Worm (Caenorhabditis elegans) whole organism, L1 larva: Measurements from ENCODE around the gene asm-3.

Source experiments
- C16A3.4 ChIP-seq: fragments of 150-350 bp; optimal IDR thresholded peaks from 2 replicates; lab custom pipeline; 2014; ENCODE audit warnings: missing biosample characterization, missing genetic modification characterization
- C34B4.2 ChIP-seq: sonication (generic microtip); optimal IDR thresholded peaks from 2 replicates; lab custom pipeline; 2017; ENCODE audit warnings: mild to moderate bottlenecking, missing genetic modification characterization, missing compliant biosample characterization
- F16B12.6 ChIP-seq: fragments of 150-350 bp; optimal IDR thresholded peaks from 2 replicates; lab custom pipeline; 2014; ENCODE audit warnings: missing biosample characterization, missing genetic modification characterization
- alr-1 ChIP-seq: fragments of 200-800 bp; sonication (Bioruptor generic); optimal IDR thresholded peaks from 2 replicates; lab custom pipeline; 2018; ENCODE audit warnings: borderline replicate concordance, mild to moderate bottlenecking, missing genetic modification characterization, missing compliant biosample characterization
- blmp-1 ChIP-seq: fragments of 150-350 bp; optimal IDR thresholded peaks from 2 replicates; lab custom pipeline; 2014; ENCODE audit warnings: missing biosample characterization, missing genetic modification characterization
- ceh-88 ChIP-seq: fragments of 200-800 bp; sonication (Bioruptor generic); IDR thresholded peaks from 2 replicates; pipeline ENCODE4 v1.3.6; 2022; ENCODE audit warnings: missing genetic modification characterization, missing compliant biosample characterization
- elt-3 ChIP-seq, 6 experiments: fragments of 150-350 bp in 1 of 6; sonication (generic microtip); optimal IDR thresholded peaks; 2 replicates each; lab custom pipeline; 2017 to 2018; ENCODE audit warnings: missing biosample characterization in 6 of 6, missing genetic modification characterization in 6 of 6, inconsistent platforms in 1 of 6
- hpl-2 ChIP-seq: fragments of 150-350 bp; optimal IDR thresholded peaks from 2 replicates; lab custom pipeline; 2014; ENCODE audit warnings: missing biosample characterization, missing genetic modification reagents, missing genetic modification characterization
- lin-35 ChIP-seq, 2 experiments: fragments of 150-350 bp; optimal IDR thresholded peaks; 2 replicates each; lab custom pipeline; 2014; ENCODE audit warnings: missing biosample characterization in 2 of 2, missing genetic modification characterization in 2 of 2, missing genetic modification reagents in 2 of 2
- lir-3 ChIP-seq: sonication (generic microtip); optimal IDR thresholded peaks from 2 replicates; lab custom pipeline; 2016; ENCODE audit warnings: mild to moderate bottlenecking, missing genetic modification characterization, moderate library complexity, missing compliant biosample characterization; ENCODE audit not compliant: poor library complexity
- mab-9 ChIP-seq: fragments of 200-800 bp; sonication (Bioruptor generic); IDR thresholded peaks from 2 replicates; pipeline ENCODE4 v1.3.6; 2022; ENCODE audit warnings: missing genetic modification reagents, missing genetic modification characterization, missing compliant biosample characterization
- nhr-19 ChIP-seq: fragments of 200-800 bp; sonication (Bioruptor generic); conservative IDR thresholded peaks from 2 replicates; pipeline ENCODE4 v1.3.6; 2022; ENCODE audit warnings: missing genetic modification characterization, missing compliant biosample characterization
- nhr-20 ChIP-seq: sonication (generic microtip); optimal IDR thresholded peaks from 2 replicates; lab custom pipeline; 2016; ENCODE audit warnings: mild to moderate bottlenecking, missing genetic modification characterization, missing compliant biosample characterization
- nhr-237 ChIP-seq: fragments of 150-350 bp; optimal IDR thresholded peaks from 2 replicates; lab custom pipeline; 2014; ENCODE audit warnings: missing biosample characterization, missing genetic modification characterization
- nhr-28 ChIP-seq: fragments of 150-350 bp; optimal IDR thresholded peaks from 2 replicates; lab custom pipeline; 2014; ENCODE audit warnings: missing biosample characterization, missing genetic modification characterization
- nhr-71 ChIP-seq: sonication (generic microtip); optimal IDR thresholded peaks from 2 replicates; lab custom pipeline; 2016; ENCODE audit warnings: mild to moderate bottlenecking, missing genetic modification characterization, moderate library complexity, missing compliant biosample characterization
- nhr-76 ChIP-seq: sonication (generic microtip); optimal IDR thresholded peaks from 2 replicates; lab custom pipeline; 2017; ENCODE audit warnings: missing biosample characterization, missing genetic modification characterization
- nhr-85 ChIP-seq: sonication (generic microtip); peaks from one replicate; lab custom pipeline; 2016; ENCODE audit warnings: missing genetic modification characterization, inconsistent platforms, missing compliant biosample characterization
- nhr-90 ChIP-seq: sonication (generic microtip); optimal IDR thresholded peaks from 2 replicates; lab custom pipeline; 2016; ENCODE audit warnings: mild to moderate bottlenecking, missing genetic modification characterization, missing compliant biosample characterization; ENCODE audit not compliant: poor library complexity
- pag-3 ChIP-seq: sonication (generic microtip); optimal IDR thresholded peaks from 2 replicates; lab custom pipeline; 2017; ENCODE audit warnings: missing genetic modification characterization, mild to moderate bottlenecking, missing compliant biosample characterization, antibody characterized with exemption, borderline replicate concordance; ENCODE audit not compliant: insufficient read depth
- pax-3 ChIP-seq: fragments of 200-800 bp; sonication (Bioruptor generic); optimal IDR thresholded peaks from 2 replicates; lab custom pipeline; 2018; ENCODE audit warnings: mild to moderate bottlenecking, missing genetic modification characterization, moderate library complexity, missing compliant biosample characterization
- rnt-1 ChIP-seq: sonication (generic microtip); optimal IDR thresholded peaks from 2 replicates; lab custom pipeline; 2016; ENCODE audit warnings: mild to moderate bottlenecking, missing genetic modification characterization, moderate library complexity, missing compliant biosample characterization
- skn-1 ChIP-seq: fragments of 150-350 bp; optimal IDR thresholded peaks from 2 replicates; lab custom pipeline; 2014; ENCODE audit warnings: missing biosample characterization, missing genetic modification characterization
- snpc-4 ChIP-seq: fragments of 150-350 bp; optimal IDR thresholded peaks from 2 replicates; lab custom pipeline; 2014; ENCODE audit warnings: missing biosample characterization, missing genetic modification characterization
- swsn-7 ChIP-seq: sonication (generic microtip); optimal IDR thresholded peaks from 2 replicates; lab custom pipeline; 2016; ENCODE audit warnings: missing genetic modification characterization, missing compliant biosample characterization
- unc-86 ChIP-seq: sonication (generic microtip); optimal IDR thresholded peaks from 2 replicates; lab custom pipeline; 2016; ENCODE audit warnings: missing genetic modification characterization, missing compliant biosample characterization
- ztf-4 ChIP-seq: fragments of 150-350 bp; optimal IDR thresholded peaks from 2 replicates; lab custom pipeline; 2014; ENCODE audit warnings: missing biosample characterization, missing genetic modification characterization

Gene asm-3

DNA sequence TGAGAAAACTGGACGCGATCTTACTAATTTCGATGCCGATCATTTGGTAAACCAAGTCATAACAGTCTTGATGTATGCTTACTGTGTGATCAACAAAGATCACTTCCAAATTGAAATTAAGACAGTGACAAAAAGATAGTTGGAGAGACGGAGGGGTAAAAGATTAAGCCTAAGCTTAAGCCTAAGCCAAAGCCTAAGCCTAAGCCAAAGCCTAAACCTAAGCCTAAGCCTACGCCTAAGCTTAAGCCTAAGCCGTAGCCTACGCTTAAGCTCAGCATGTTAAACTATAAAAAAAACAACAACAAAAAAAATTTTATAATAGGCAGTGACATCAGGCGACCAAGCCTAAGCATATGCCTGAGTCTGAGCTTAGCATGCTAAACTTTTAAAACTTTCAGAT, 26.5 kb downstream of the asm-3 start:
- TF ChIP-seq nhr-85 (tag; lab: Kevin White, UChicago) (peak; percentile 31), rnt-1 (tag; lab: Kevin White, UChicago) (no peak)
- TF ChIP-seq, all 84 proteins: peak for 1

DNA sequence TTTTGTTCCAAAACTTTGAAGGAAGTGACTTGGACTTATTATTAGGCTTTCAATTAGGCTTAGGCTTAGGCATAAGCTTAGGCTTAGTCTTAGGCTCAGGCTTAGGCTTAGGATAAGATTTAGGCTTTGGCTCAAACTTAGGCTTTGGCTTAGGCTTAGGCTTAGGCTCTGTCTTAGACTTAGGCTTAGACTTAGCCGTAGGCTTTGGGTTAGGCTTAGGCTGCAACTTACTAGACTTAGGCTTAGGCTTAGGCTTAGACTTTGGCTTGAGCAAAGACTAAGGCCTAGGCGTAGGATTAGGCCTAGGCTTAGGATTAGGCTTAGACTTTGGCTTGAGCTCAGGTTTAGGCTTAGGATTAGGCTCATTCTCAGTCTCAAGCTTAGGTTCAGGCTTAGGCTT, 38.8 kb downstream of the asm-3 start:
- no peak for TF ChIP-seq lin-35 (GFP tag; optimal IDR thresholded peaks at IDR 0.05; lab: Kevin White, UChicago)
- TF ChIP-seq nhr-71 (tag; lab: Kevin White, UChicago): no peak
- TF ChIP-seq nhr-20 (tag; lab: Kevin White, UChicago): no peak
- TF ChIP-seq nhr-19: no peak
- no peak for TF ChIP-seq C34B4.2 (tag; lab: Kevin White, UChicago)

DNA sequence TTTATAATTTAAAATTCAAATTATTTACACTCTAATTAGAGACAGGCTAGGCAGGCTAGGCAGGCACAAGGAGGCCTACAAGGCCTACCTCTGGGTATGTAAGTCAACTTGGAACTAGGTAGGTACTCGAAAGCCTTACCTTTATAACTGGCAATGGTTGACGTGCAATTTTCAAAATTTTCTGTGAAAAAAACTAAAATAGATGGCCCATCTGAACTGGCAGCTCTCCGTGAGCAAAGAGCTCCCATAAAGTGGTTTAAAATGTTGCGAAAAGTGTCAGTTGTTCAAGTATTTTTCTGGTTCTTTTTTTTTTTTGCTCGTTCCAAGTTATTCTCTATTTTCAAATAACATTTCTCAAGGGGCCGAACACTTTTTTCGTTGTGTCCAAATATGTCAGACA, 39.6 kb downstream of the asm-3 start:
- no peak for TF ChIP-seq hpl-2 (GFP tag; lab: Kevin White, UChicago)
- no peak for TF ChIP-seq alr-1 (tag; lab: Kevin White, UChicago)
- no peak for TF ChIP-seq pax-3 (tag; lab: Kevin White, UChicago)
- no peak for TF ChIP-seq nhr-237
- no peak for TF ChIP-seq elt-3 (tag; optimal IDR thresholded peaks at IDR 0.05; lab: Kevin White, UChicago)
- no peak for TF ChIP-seq nhr-28 (tag; lab: Kevin White, UChicago)
- no peak for TF ChIP-seq skn-1 (tag; lab: Kevin White, UChicago)
- no peak for TF ChIP-seq blmp-1 (tag; lab: Kevin White, UChicago)
- TF ChIP-seq unc-86 (tag; lab: Kevin White, UChicago): no peak
- no peak for TF ChIP-seq mab-9 (GFP tag; lab: Robert Waterston, UW)

DNA sequence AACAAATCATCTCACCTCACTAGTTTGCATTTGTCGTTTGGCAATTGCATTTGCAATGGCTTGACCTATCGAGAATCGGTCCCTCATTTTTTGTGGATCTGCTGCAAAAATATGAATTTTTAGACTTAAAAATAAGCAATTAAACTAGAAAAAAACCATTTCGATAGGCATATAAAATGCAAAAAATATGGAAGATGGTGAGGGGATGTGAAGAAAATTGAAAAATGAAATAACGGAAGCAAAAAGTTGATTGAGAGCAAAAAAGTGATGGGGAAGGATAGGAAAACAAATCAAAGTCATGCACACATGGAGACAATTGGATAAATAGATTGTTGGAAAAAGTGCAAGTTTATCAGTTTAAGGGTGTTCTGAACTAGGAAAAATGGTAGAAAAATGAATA, 42.5 kb downstream of the asm-3 start, which contains the start of gene npr-37:
Gene npr-37 (minus strand): TSS at position 101 of the 400 bp plus-strand sequence.
- TF ChIP-seq nhr-71 (tag; lab: Kevin White, UChicago): no peak
- no peak for TF ChIP-seq ceh-88 (GFP tag; lab: Robert Waterston, UW)
- TF ChIP-seq F16B12.6 (tag; lab: Kevin White, UChicago): no peak
- no peak for TF ChIP-seq snpc-4 (tag; lab: Kevin White, UChicago)
- no peak for TF ChIP-seq lir-3 (tag; lab: Kevin White, UChicago)
- TF ChIP-seq ztf-4 (tag; lab: Kevin White, UChicago): no peak
- no peak for TF ChIP-seq C16A3.4
- TF ChIP-seq pax-3 (tag; lab: Kevin White, UChicago): no peak
- TF ChIP-seq nhr-90 (tag; lab: Kevin White, UChicago): no peak
- TF ChIP-seq nhr-76: no peak
- no peak for TF ChIP-seq elt-3 (tag; optimal IDR thresholded peaks at IDR 0.05; lab: Kevin White, UChicago)
- no peak for TF ChIP-seq swsn-7 (tag; lab: Kevin White, UChicago)
- TF ChIP-seq pag-3 (tag; lab: Kevin White, UChicago): no peak
